Fruit fly (Drosophila melanogaster) whole organism, embryonic: Measurements from ENCODE around the gene CG5050.

Source experiments
- Ada2b ChIP-seq: fragments of 200-800 bp; sonication (Bioruptor generic); IDR thresholded peaks from 2 replicates; pipeline ENCODE4 v1.3.6; 2022; ENCODE audit warnings: missing biosample characterization, missing genetic modification characterization
- Antp ChIP-seq: fragments of 200-800 bp; sonication (Bioruptor generic); optimal IDR thresholded peaks from 3 replicates; lab custom pipeline; 2016; ENCODE audit warnings: missing biosample characterization, missing genetic modification characterization
- Asciz ChIP-seq: fragments of 200-800 bp; sonication (Bioruptor generic); optimal IDR thresholded peaks from 2 replicates; lab custom pipeline; 2017; ENCODE audit warnings: missing biosample characterization, mild to moderate bottlenecking, missing genetic modification characterization, missing genetic modification reagents
- CG1024 ChIP-seq: fragments of 200-800 bp; sonication (Bioruptor generic); IDR thresholded peaks from 2 replicates; pipeline ENCODE4 v1.3.6; 2022; ENCODE audit warnings: missing biosample characterization, missing genetic modification characterization
- CG10565 ChIP-seq: fragments of 200-800 bp; sonication (Bioruptor generic); optimal IDR thresholded peaks from 3 replicates; lab custom pipeline; 2016; ENCODE audit warnings: missing biosample characterization, mild to moderate bottlenecking, missing genetic modification characterization
- CG11696 ChIP-seq: fragments of 200-800 bp; sonication (Bioruptor generic); IDR thresholded peaks from 2 replicates; pipeline ENCODE4 v1.3.6; 2022; ENCODE audit warnings: missing biosample characterization, missing genetic modification characterization
- CG12744 ChIP-seq: fragments of 200-800 bp; sonication (Bioruptor generic); optimal IDR thresholded peaks from 2 replicates; lab custom pipeline; 2016; ENCODE audit warnings: missing biosample characterization, missing genetic modification characterization
- CG14710 ChIP-seq: fragments of 200-800 bp; sonication (Bioruptor generic); optimal IDR thresholded peaks from 3 replicates; lab custom pipeline; 2019; ENCODE audit warnings: missing biosample characterization, mild to moderate bottlenecking, missing genetic modification characterization, moderate library complexity
- CG15479 ChIP-seq: fragments of 200-800 bp; sonication (Bioruptor generic); optimal IDR thresholded peaks from 3 replicates; lab custom pipeline; 2019; ENCODE audit warnings: missing biosample characterization, mild to moderate bottlenecking, missing genetic modification characterization, moderate library complexity
- CG15514 ChIP-seq: fragments of 200-800 bp; sonication (Bioruptor generic); optimal IDR thresholded peaks from 3 replicates; lab custom pipeline; 2017; ENCODE audit warnings: missing biosample characterization, missing genetic modification characterization, mild to moderate bottlenecking, moderate library complexity, missing genetic modification reagents
- CG16779 ChIP-seq: fragments of 200-800 bp; sonication (Bioruptor generic); IDR thresholded peaks from 2 replicates; pipeline ENCODE4 v1.3.6; 2022; ENCODE audit warnings: missing biosample characterization, missing genetic modification characterization
- CG17568 ChIP-seq: fragments of 200-800 bp; sonication (Bioruptor generic); optimal IDR thresholded peaks from 2 replicates; lab custom pipeline; 2018; ENCODE audit warnings: missing biosample characterization, mild to moderate bottlenecking, missing genetic modification characterization, moderate library complexity
- CG17612 ChIP-seq: fragments of 200-800 bp; sonication (Bioruptor generic); IDR thresholded peaks from 2 replicates; pipeline ENCODE4 v1.3.6; 2022; ENCODE audit warnings: missing biosample characterization, missing genetic modification characterization
- CG2889 ChIP-seq: fragments of 200-800 bp; sonication (Bioruptor generic); IDR thresholded peaks from 3 replicates; pipeline ENCODE4 v1.3.6; 2022; ENCODE audit warnings: missing biosample characterization, missing genetic modification characterization
- CG32767 ChIP-seq: fragments of 200-800 bp; sonication (Bioruptor generic); IDR thresholded peaks from 2 replicates; pipeline ENCODE4 v1.3.6; 2022; ENCODE audit warnings: missing biosample characterization, missing genetic modification characterization
- CG3847 ChIP-seq: fragments of 200-800 bp; sonication (Bioruptor generic); IDR thresholded peaks from 2 replicates; pipeline ENCODE4 v1.3.6; 2022; ENCODE audit warnings: missing biosample characterization, missing genetic modification characterization
- CG6765 ChIP-seq: fragments of 200-800 bp; sonication (Bioruptor generic); optimal IDR thresholded peaks from 3 replicates; lab custom pipeline; 2017; ENCODE audit warnings: missing biosample characterization, mild to moderate bottlenecking, missing genetic modification characterization
- CG7556 ChIP-seq: fragments of 200-800 bp; sonication (Bioruptor generic); optimal IDR thresholded peaks from 2 replicates; lab custom pipeline; 2017; ENCODE audit warnings: missing biosample characterization, mild to moderate bottlenecking, missing genetic modification characterization
- CG7839 ChIP-seq: fragments of 200-800 bp; sonication (Bioruptor generic); optimal IDR thresholded peaks from 3 replicates; lab custom pipeline; 2018; ENCODE audit warnings: missing biosample characterization, mild to moderate bottlenecking, missing genetic modification characterization, moderate library complexity
- Dad ChIP-seq: fragments of 200-800 bp; sonication (Bioruptor generic); optimal IDR thresholded peaks from 3 replicates; lab custom pipeline; 2016; ENCODE audit warnings: missing biosample characterization, missing genetic modification characterization
- Dp ChIP-seq: fragments of 200-800 bp; sonication (Bioruptor generic); optimal IDR thresholded peaks from 2 replicates; lab custom pipeline; 2018; ENCODE audit warnings: missing biosample characterization, mild to moderate bottlenecking, missing genetic modification characterization, moderate library complexity
- Drgx ChIP-seq: fragments of 200-800 bp; sonication (Bioruptor generic); IDR thresholded peaks from 2 replicates; pipeline ENCODE4 v1.3.6; 2022; ENCODE audit warnings: missing biosample characterization, missing genetic modification characterization
- E2f2 ChIP-seq: fragments of 200-800 bp; sonication (Bioruptor generic); IDR thresholded peaks from 2 replicates; pipeline ENCODE4 v1.3.6; 2022; ENCODE audit warnings: missing biosample characterization, missing genetic modification characterization
- HmgD ChIP-seq: fragments of 200-800 bp; sonication (Bioruptor generic); optimal IDR thresholded peaks from 3 replicates; lab custom pipeline; 2016; ENCODE audit warnings: missing biosample characterization, missing genetic modification characterization
- Hmr ChIP-seq: fragments of 200-800 bp; sonication (Bioruptor generic); optimal IDR thresholded peaks from 3 replicates; lab custom pipeline; 2017; ENCODE audit warnings: mild to moderate bottlenecking, missing biosample characterization, missing genetic modification reagents, missing genetic modification characterization
- Hr51 ChIP-seq, 2 experiments: fragments of 200-800 bp; sonication (Bioruptor generic); optimal IDR thresholded peaks; 2 replicates in 1 of 2; 3 replicates in 1 of 2; lab custom pipeline; 2016 to 2018; ENCODE audit warnings: missing biosample characterization in 2 of 2, missing genetic modification characterization in 2 of 2, mild to moderate bottlenecking in 1 of 2, moderate library complexity in 1 of 2
- MBD-R2 ChIP-seq: fragments of 200-800 bp; sonication (Bioruptor generic); IDR thresholded peaks from 2 replicates; pipeline ENCODE4 v1.3.6; 2022; ENCODE audit warnings: missing biosample characterization, missing genetic modification characterization
- Mes4 ChIP-seq: fragments of 200-800 bp; sonication (Bioruptor generic); optimal IDR thresholded peaks from 2 replicates; lab custom pipeline; 2016; ENCODE audit warnings: missing biosample characterization, missing genetic modification characterization
- NC2α ChIP-seq: fragments of 200-800 bp; sonication (Bioruptor generic); optimal IDR thresholded peaks from 2 replicates; lab custom pipeline; 2016; ENCODE audit warnings: missing biosample characterization, missing genetic modification characterization
- NK7.1 ChIP-seq: fragments of 200-800 bp; sonication (Bioruptor generic); optimal IDR thresholded peaks from 3 replicates; lab custom pipeline; 2016; ENCODE audit warnings: missing biosample characterization, missing genetic modification characterization
- Nf-YC ChIP-seq: fragments of 200-800 bp; optimal IDR thresholded peaks from 3 replicates; lab custom pipeline; 2019; ENCODE audit warnings: missing biosample characterization, mild to moderate bottlenecking, missing genetic modification characterization, moderate library complexity
- Ptx1 ChIP-seq: fragments of 200-800 bp; sonication (Bioruptor generic); IDR thresholded peaks from 2 replicates; pipeline ENCODE4 v1.3.6; 2022; ENCODE audit warnings: missing biosample characterization, missing genetic modification characterization
- Sox100B ChIP-seq: fragments of 200-800 bp; sonication (Bioruptor generic); optimal IDR thresholded peaks from 3 replicates; lab custom pipeline; 2018; ENCODE audit warnings: missing biosample characterization, mild to moderate bottlenecking, missing genetic modification characterization
- Usf ChIP-seq: fragments of 200-800 bp; sonication (Bioruptor generic); optimal IDR thresholded peaks from 2 replicates; lab custom pipeline; 2017; ENCODE audit warnings: missing genotype, missing biosample characterization, missing genetic modification characterization
- YL-1 ChIP-seq: fragments of 200-800 bp; sonication (Bioruptor generic); optimal IDR thresholded peaks from 3 replicates; lab custom pipeline; 2017; ENCODE audit warnings: missing biosample characterization, mild to moderate bottlenecking, missing genetic modification characterization
- ab ChIP-seq: fragments of 200-800 bp; sonication (Bioruptor generic); optimal IDR thresholded peaks from 2 replicates; lab custom pipeline; 2016; ENCODE audit warnings: missing biosample characterization, missing genetic modification characterization
- dmrt99B ChIP-seq: fragments of 200-800 bp; sonication (Bioruptor generic); optimal IDR thresholded peaks from 2 replicates; lab custom pipeline; 2018; ENCODE audit warnings: missing biosample characterization, mild to moderate bottlenecking, missing genetic modification characterization, moderate library complexity
- dysf ChIP-seq: fragments of 200-800 bp; sonication (Bioruptor generic); IDR thresholded peaks from 3 replicates; pipeline ENCODE4 v1.3.6; 2022; ENCODE audit warnings: missing biosample characterization, missing genetic modification characterization
- esg ChIP-seq: fragments of 200-800 bp; sonication (Bioruptor generic); conservative IDR thresholded peaks from 2 replicates; pipeline ENCODE4 v1.3.6; 2022; ENCODE audit warnings: missing biosample characterization, missing genetic modification characterization
- eyg ChIP-seq: fragments of 200-800 bp; sonication (Bioruptor generic); optimal IDR thresholded peaks from 3 replicates; lab custom pipeline; 2016; ENCODE audit warnings: missing biosample characterization, missing genetic modification characterization
- fd64A ChIP-seq: fragments of 200-800 bp; sonication (Bioruptor generic); optimal IDR thresholded peaks from 3 replicates; lab custom pipeline; 2018; ENCODE audit warnings: missing biosample characterization, mild to moderate bottlenecking, missing genetic modification characterization
- inv ChIP-seq: fragments of 200-800 bp; sonication (Bioruptor generic); IDR thresholded peaks from 2 replicates; pipeline ENCODE4 v1.3.6; 2022; ENCODE audit warnings: missing biosample characterization, missing genetic modification characterization; ENCODE audit not compliant: partially characterized antibody
- knrl ChIP-seq: fragments of 200-800 bp; sonication (Bioruptor generic); IDR thresholded peaks from 3 replicates; pipeline ENCODE4 v1.3.6; 2022; ENCODE audit warnings: missing biosample characterization, missing genetic modification characterization; ENCODE audit not compliant: partially characterized antibody
- odd ChIP-seq: fragments of 200-800 bp; sonication (Bioruptor generic); optimal IDR thresholded peaks from 2 replicates; lab custom pipeline; 2017; ENCODE audit warnings: missing biosample characterization, mild to moderate bottlenecking, missing genetic modification characterization
- pho ChIP-seq: fragments of 200-800 bp; sonication (Bioruptor generic); optimal IDR thresholded peaks from 2 replicates; lab custom pipeline; 2016; ENCODE audit warnings: missing biosample characterization, missing genetic modification characterization
- pzg ChIP-seq: fragments of 200-800 bp; sonication (Bioruptor generic); optimal IDR thresholded peaks from 3 replicates; lab custom pipeline; 2018; ENCODE audit warnings: missing biosample characterization, mild to moderate bottlenecking, missing genetic modification characterization, moderate library complexity
- salm ChIP-seq: fragments of 200-800 bp; sonication (Bioruptor generic); optimal IDR thresholded peaks from 2 replicates; lab custom pipeline; 2018; ENCODE audit warnings: missing biosample characterization, mild to moderate bottlenecking, missing genetic modification characterization
- sens ChIP-seq: fragments of 200-800 bp; sonication (Bioruptor generic); peaks from one replicate; lab custom pipeline; 2016; ENCODE audit warnings: missing biosample characterization, missing genetic modification characterization
- sr ChIP-seq: fragments of 200-800 bp; sonication (Bioruptor generic); IDR thresholded peaks from 3 replicates; pipeline ENCODE4 v1.3.6; 2022; ENCODE audit warnings: missing biosample characterization, missing genetic modification characterization
- stc ChIP-seq: fragments of 200-800 bp; sonication (Bioruptor generic); IDR thresholded peaks from 2 replicates; pipeline ENCODE4 v1.3.6; 2022; ENCODE audit warnings: missing biosample characterization, missing genetic modification characterization
- tap ChIP-seq: fragments of 200-800 bp; optimal IDR thresholded peaks from 3 replicates; lab custom pipeline; 2019; ENCODE audit warnings: missing biosample characterization, mild to moderate bottlenecking, missing genetic modification characterization, moderate library complexity
- tna ChIP-seq: fragments of 200-800 bp; sonication (Bioruptor generic); IDR thresholded peaks from 2 replicates; pipeline ENCODE4 v1.3.6; 2022; ENCODE audit warnings: missing biosample characterization, missing genetic modification characterization; ENCODE audit not compliant: partially characterized antibody
- z ChIP-seq: fragments of 200-800 bp; sonication (Bioruptor generic); IDR thresholded peaks from 3 replicates; pipeline ENCODE4 v1.3.6; 2022; ENCODE audit warnings: missing biosample characterization, missing genetic modification characterization

CG5050 gene

DNA sequence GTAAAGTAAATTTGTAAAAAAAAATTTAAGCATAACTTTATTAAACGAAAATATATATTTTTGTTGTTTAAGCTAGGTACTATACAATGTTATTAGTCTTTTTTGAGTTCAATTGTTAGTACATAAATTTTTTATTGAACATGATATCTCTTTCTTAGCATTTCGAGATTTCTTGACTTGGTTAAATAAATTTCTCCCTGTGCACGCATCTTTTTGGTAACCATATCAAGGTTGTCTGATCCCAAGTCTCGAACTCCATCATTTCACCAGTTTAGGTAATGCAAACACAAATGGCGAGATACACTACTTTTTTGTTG, 21.4 kb upstream of the CG5050 start (continued):
- TF ChIP-seq pzg (GFP tag; lab: Kevin White, UChicago), result no peak
- no peak for TF ChIP-seq Nf-YC (tag; lab: Kevin White, UChicago)
- no peak for TF ChIP-seq YL-1 (GFP tag; lab: Kevin White, UChicago)
- no peak for TF ChIP-seq Mes4
- TF ChIP-seq pho, result no peak
- TF ChIP-seq NC2α, result no peak
- TF ChIP-seq CG16779 (GFP tag; lab: Robert Waterston, UW), result no peak
- no peak for TF ChIP-seq CG10565
- TF ChIP-seq CG3847, result no peak
- TF ChIP-seq inv, result no peak
- no peak for TF ChIP-seq salm
- TF ChIP-seq HmgD (GFP tag; lab: Kevin White, UChicago), result no peak
- TF ChIP-seq fd64A, result no peak
- TF ChIP-seq odd (GFP tag; lab: Kevin White, UChicago), result no peak
- TF ChIP-seq sens, result peak; percentile 79
- peak in 1 of 2 experiments; percentile 68 for TF ChIP-seq Hr51 (GFP tag; optimal IDR thresholded peaks at IDR 0.05; lab: Kevin White, UChicago)
- TF ChIP-seq Ptx1, result peak; percentile 42; the same call in 1 of the 2 replicates
- no peak for TF ChIP-seq CG17612
- TF ChIP-seq dysf (GFP tag; lab: Robert Waterston, UW), result 0 out of 3 replicates have a peak, but pooled peaks have one; percentile 34
- TF ChIP-seq knrl, result no peak
- no peak for TF ChIP-seq tna (GFP tag; lab: Robert Waterston, UW)
- TF ChIP-seq stc, result 0 out of 2 replicates have a peak, but pooled peaks have one; percentile 4
- peak; percentile 17; the same call in 1 of the 2 replicates for TF ChIP-seq Ada2b (GFP tag; lab: Robert Waterston, UW)
- no peak for TF ChIP-seq CG14710
- TF ChIP-seq Sox100B, result peak; percentile 35
- no peak for TF ChIP-seq CG7556
- peak; percentile 55 for TF ChIP-seq esg (GFP tag; lab: Robert Waterston, UW)
- TF ChIP-seq CG11696 (GFP tag; lab: Robert Waterston, UW), result no peak
- no peak for TF ChIP-seq CG6765
- no peak for TF ChIP-seq NK7.1 (GFP tag; lab: Kevin White, UChicago)
- peak; percentile 43 for TF ChIP-seq Asciz (GFP tag; lab: Kevin White, UChicago)
- no peak for TF ChIP-seq Dp (GFP tag; lab: Kevin White, UChicago)
- TF ChIP-seq Drgx (GFP tag; lab: Robert Waterston, UW), result peak; percentile 69; the same call in 1 of the 2 replicates
- no peak for TF ChIP-seq sr (GFP tag; lab: Robert Waterston, UW)
- TF ChIP-seq CG32767, result no peak
- TF ChIP-seq eyg (GFP tag; lab: Kevin White, UChicago), result no peak
- no peak for TF ChIP-seq z (GFP tag; lab: Robert Waterston, UW)

DNA sequence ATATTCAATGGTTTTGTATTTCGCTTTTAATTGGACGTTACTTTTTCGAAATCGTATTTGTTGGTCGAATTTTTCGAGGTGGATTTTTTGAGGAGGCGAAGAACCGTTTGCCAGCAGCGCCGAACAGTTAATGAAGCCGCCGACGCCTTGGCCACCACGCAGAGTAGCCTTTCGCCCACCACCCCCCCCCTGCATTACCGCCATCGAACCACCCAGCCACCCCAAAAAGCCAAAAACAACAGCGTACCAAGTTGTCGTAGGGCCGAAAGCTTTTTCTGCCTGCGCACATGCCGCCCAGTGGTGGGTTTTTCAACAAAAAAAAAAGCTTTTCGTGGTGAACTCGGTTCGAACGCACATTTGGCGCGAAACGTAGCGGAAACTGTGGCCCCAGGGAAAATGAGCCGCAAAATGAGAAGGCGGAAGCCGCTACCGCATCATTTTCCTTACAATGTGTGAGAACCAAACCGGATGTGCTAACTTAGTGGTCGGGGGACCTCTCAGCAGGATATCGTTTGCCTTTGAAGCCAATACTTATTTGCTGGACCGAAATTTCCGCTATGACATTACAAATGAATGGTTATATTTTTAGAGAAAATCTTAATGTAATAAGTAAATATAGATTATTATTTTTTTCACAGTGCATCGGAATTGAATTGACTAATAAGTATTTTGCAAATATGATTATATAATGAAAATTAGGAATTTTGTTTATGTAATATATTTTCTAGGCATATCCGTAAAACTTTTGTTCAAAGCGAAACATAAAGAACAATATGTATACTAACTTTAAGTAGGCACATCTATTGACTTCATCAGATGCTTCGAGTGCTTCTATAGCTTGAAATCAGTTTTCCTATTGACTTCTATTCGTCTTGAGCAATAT, 19.5 kb upstream of the CG5050 start, which contains the start of the genes Dif and CG5043:
Gene Dif (minus strand): TSS at position 132 of the 883 bp plus-strand sequence.
Gene CG5043 (plus strand): TSS at position 833 of the 883 bp plus-strand sequence.
- TF ChIP-seq CG15514, result peak; percentile 28
- TF ChIP-seq CG2889, result no peak
- TF ChIP-seq CG12744 (GFP tag; lab: Kevin White, UChicago), result no peak
- peak; percentile 28; the same call in 1 of the 2 replicates for TF ChIP-seq MBD-R2
- no peak for TF ChIP-seq CG17568 (GFP tag; lab: Kevin White, UChicago)
- no peak for TF ChIP-seq CG7839 (tag; lab: Kevin White, UChicago)
- no peak for TF ChIP-seq Hmr (GFP tag; lab: Kevin White, UChicago)
- no peak for TF ChIP-seq CG10565
- TF ChIP-seq CG1024 (GFP tag; lab: Robert Waterston, UW), result no peak
- TF ChIP-seq E2f2 (GFP tag; lab: Robert Waterston, UW), result peak; percentile 86
- TF ChIP-seq Antp, result no peak
- TF ChIP-seq dmrt99B (tag; lab: Kevin White, UChicago), result no peak
- TF ChIP-seq Dad (GFP tag; lab: Kevin White, UChicago), result no peak
- TF ChIP-seq CG15479 (GFP tag; lab: Kevin White, UChicago), result no peak
- no peak for TF ChIP-seq ab (GFP tag; lab: Kevin White, UChicago)
- TF ChIP-seq tap (tag; lab: Kevin White, UChicago), result no peak
- TF ChIP-seq Usf, result no peak
